Worm (Caenorhabditis elegans) whole organism, late embryonic: ENCODE measurements around the gene K06A4.6.
A peak's percentile ranks its signal among the peaks of the same experiment; 100 is the strongest.

Experiments used
- C08G9.2 ChIP-seq: sonication (generic microtip); optimal IDR thresholded peaks from 2 replicates; lab custom pipeline; 2016; ENCODE audit warnings: mild to moderate bottlenecking, missing genetic modification characterization, moderate library complexity, missing compliant biosample characterization
- F13H6.1 ChIP-seq: sonication (generic microtip); optimal IDR thresholded peaks from 2 replicates; lab custom pipeline; 2016; ENCODE audit warnings: missing genetic modification characterization, missing compliant biosample characterization
- ceh-14 ChIP-seq: sonication (generic microtip); optimal IDR thresholded peaks from 2 replicates; lab custom pipeline; 2016; ENCODE audit warnings: missing genotype, missing genetic modification characterization, missing compliant biosample characterization
- ceh-19 ChIP-seq: fragments of 200-800 bp; sonication (Bioruptor generic); optimal IDR thresholded peaks from 2 replicates; lab custom pipeline; 2018; ENCODE audit warnings: mild to moderate bottlenecking, missing genetic modification characterization, missing compliant biosample characterization
- ceh-24 ChIP-seq: sonication (generic microtip); optimal IDR thresholded peaks from 2 replicates; lab custom pipeline; 2016; ENCODE audit warnings: mild to moderate bottlenecking, missing genetic modification characterization, missing compliant biosample characterization
- ceh-30 ChIP-seq: fragments of 150-350 bp; optimal IDR thresholded peaks from 2 replicates; lab custom pipeline; 2014; ENCODE audit warnings: missing biosample characterization, missing genetic modification characterization
- ceh-6 ChIP-seq: fragments of 200-800 bp; sonication (Bioruptor generic); optimal IDR thresholded peaks from 2 replicates; lab custom pipeline; 2018; ENCODE audit warnings: mild to moderate bottlenecking, missing genetic modification characterization, missing compliant biosample characterization
- che-1 ChIP-seq: sonication (generic microtip); optimal IDR thresholded peaks from 2 replicates; lab custom pipeline; 2016; ENCODE audit warnings: mild to moderate bottlenecking, missing genetic modification characterization, missing compliant biosample characterization
- dmd-4 ChIP-seq: sonication (generic microtip); optimal IDR thresholded peaks from 2 replicates; lab custom pipeline; 2016; ENCODE audit warnings: borderline replicate concordance, missing genetic modification characterization, missing compliant biosample characterization
- dve-1 ChIP-seq: sonication (generic microtip); optimal IDR thresholded peaks from 2 replicates; lab custom pipeline; 2017; ENCODE audit warnings: antibody characterized with exemption, mild to moderate bottlenecking, missing genetic modification characterization, missing compliant biosample characterization
- elt-2 ChIP-seq: sonication (generic microtip); optimal IDR thresholded peaks from 2 replicates; lab custom pipeline; 2016; ENCODE audit warnings: missing genetic modification reagents, missing genetic modification characterization, missing compliant biosample characterization
- elt-4 ChIP-seq: sonication (generic microtip); optimal IDR thresholded peaks from 2 replicates; lab custom pipeline; 2016; ENCODE audit warnings: missing genetic modification characterization, missing compliant biosample characterization
- fax-1 ChIP-seq: sonication (generic microtip); optimal IDR thresholded peaks from 2 replicates; lab custom pipeline; 2016; ENCODE audit warnings: missing genotype, missing genetic modification characterization, missing compliant biosample characterization
- fkh-10 ChIP-seq: fragments of 150-350 bp; optimal IDR thresholded peaks from 2 replicates; lab custom pipeline; 2014; ENCODE audit warnings: missing biosample characterization, missing genetic modification reagents, missing genetic modification characterization
- fkh-6 ChIP-seq: sonication (generic microtip); optimal IDR thresholded peaks from 2 replicates; lab custom pipeline; 2016; ENCODE audit warnings: missing genetic modification characterization, missing compliant biosample characterization
- hlh-13 ChIP-seq: fragments of 200-800 bp; sonication (Bioruptor generic); optimal IDR thresholded peaks from 2 replicates; lab custom pipeline; 2018; ENCODE audit warnings: mild to moderate bottlenecking, missing genetic modification characterization, missing compliant biosample characterization
- hlh-15 ChIP-seq: sonication (generic microtip); optimal IDR thresholded peaks from 2 replicates; lab custom pipeline; 2016; ENCODE audit warnings: missing genetic modification characterization, missing compliant biosample characterization
- hlh-8 ChIP-seq: sonication (generic microtip); optimal IDR thresholded peaks from 2 replicates; lab custom pipeline; 2016; ENCODE audit warnings: missing genotype, missing genetic modification characterization, missing compliant biosample characterization
- lim-6 ChIP-seq: sonication (generic microtip); optimal IDR thresholded peaks from 2 replicates; lab custom pipeline; 2016; ENCODE audit warnings: missing genetic modification characterization, missing compliant biosample characterization
- lin-11 ChIP-seq: fragments of 200-800 bp; sonication (Bioruptor generic); optimal IDR thresholded peaks from 2 replicates; lab custom pipeline; 2018; ENCODE audit warnings: mild to moderate bottlenecking, missing genetic modification characterization, missing compliant biosample characterization
- madf-2 ChIP-seq: sonication (generic microtip); optimal IDR thresholded peaks from 2 replicates; lab custom pipeline; 2017; ENCODE audit warnings: missing genetic modification characterization, missing compliant biosample characterization
- nfya-1 ChIP-seq: sonication (generic microtip); optimal IDR thresholded peaks from 2 replicates; lab custom pipeline; 2017; ENCODE audit warnings: missing genetic modification characterization, mild to moderate bottlenecking, missing compliant biosample characterization, antibody characterized with exemption, moderate library complexity
- nhr-232 ChIP-seq: sonication (generic microtip); optimal IDR thresholded peaks from 2 replicates; lab custom pipeline; 2016; ENCODE audit warnings: missing genetic modification characterization, missing compliant biosample characterization
- odd-2 ChIP-seq: sonication (generic microtip); optimal IDR thresholded peaks from 2 replicates; lab custom pipeline; 2017; ENCODE audit warnings: antibody characterized with exemption, mild to moderate bottlenecking, missing genetic modification characterization, missing compliant biosample characterization
- pag-3 ChIP-seq: sonication (generic microtip); optimal IDR thresholded peaks from 2 replicates; lab custom pipeline; 2016; ENCODE audit warnings: missing compliant biosample characterization, missing genetic modification characterization, borderline replicate concordance
- pat-9 ChIP-seq: fragments of 200-800 bp; sonication (Bioruptor generic); optimal IDR thresholded peaks from 2 replicates; lab custom pipeline; 2018; ENCODE audit warnings: mild to moderate bottlenecking, missing genetic modification characterization, moderate library complexity, missing compliant biosample characterization
- pax-1 ChIP-seq: fragments of 150-350 bp; optimal IDR thresholded peaks from 2 replicates; lab custom pipeline; 2014; ENCODE audit warnings: missing biosample characterization, missing genetic modification characterization
- pha-4 ChIP-seq: fragments of 150-350 bp; optimal IDR thresholded peaks from 2 replicates; lab custom pipeline; 2018; ENCODE audit warnings: missing biosample characterization, missing genetic modification reagents, missing genetic modification characterization
- pqm-1 ChIP-seq: sonication (generic microtip); optimal IDR thresholded peaks from 2 replicates; lab custom pipeline; 2016; ENCODE audit warnings: missing genetic modification characterization, missing compliant biosample characterization
- sox-2 ChIP-seq: fragments of 200-800 bp; sonication (Bioruptor generic); IDR thresholded peaks from 2 replicates; pipeline ENCODE4 v1.3.6; 2022; ENCODE audit warnings: missing genetic modification reagents, missing genetic modification characterization, missing compliant biosample characterization
- tbx-2 ChIP-seq: sonication (generic microtip); optimal IDR thresholded peaks from 2 replicates; lab custom pipeline; 2016; ENCODE audit warnings: missing genetic modification characterization, missing compliant biosample characterization
- tbx-7 ChIP-seq: sonication (generic microtip); optimal IDR thresholded peaks from 2 replicates; lab custom pipeline; 2016; ENCODE audit warnings: missing genotype, missing genetic modification characterization, missing compliant biosample characterization
- unc-3 ChIP-seq, 2 experiments: fragments of 200-800 bp in 1 of 2; sonication (Bioruptor generic) in 1 of 2; sonication (generic microtip) in 1 of 2; conservative IDR thresholded peaks in 1 of 2; optimal IDR thresholded peaks in 1 of 2; 2 replicates each; pipeline versions ENCODE4 v1.3.6 to Lab custom; 2016 to 2022; ENCODE audit warnings: missing compliant biosample characterization in 2 of 2, missing genetic modification characterization in 2 of 2, missing genetic modification reagents in 1 of 2
- unc-42 ChIP-seq: sonication (generic microtip); optimal IDR thresholded peaks from 2 replicates; lab custom pipeline; 2016; ENCODE audit warnings: missing genotype, missing genetic modification characterization, missing compliant biosample characterization
- unc-55 ChIP-seq: sonication (generic microtip); optimal IDR thresholded peaks from 2 replicates; lab custom pipeline; 2017; ENCODE audit warnings: missing biosample characterization, missing genetic modification reagents, missing genetic modification characterization
- unc-86 ChIP-seq: sonication (generic microtip); optimal IDR thresholded peaks from 2 replicates; lab custom pipeline; 2016; ENCODE audit warnings: missing genetic modification characterization, missing compliant biosample characterization
- zip-5 ChIP-seq: sonication (generic microtip); optimal IDR thresholded peaks from 2 replicates; lab custom pipeline; 2016; ENCODE audit warnings: missing genetic modification characterization, missing compliant biosample characterization
- ztf-16 ChIP-seq: sonication (generic microtip); optimal IDR thresholded peaks from 2 replicates; lab custom pipeline; 2017; ENCODE audit warnings: missing genetic modification characterization, missing compliant biosample characterization

Gene K06A4.6

DNA sequence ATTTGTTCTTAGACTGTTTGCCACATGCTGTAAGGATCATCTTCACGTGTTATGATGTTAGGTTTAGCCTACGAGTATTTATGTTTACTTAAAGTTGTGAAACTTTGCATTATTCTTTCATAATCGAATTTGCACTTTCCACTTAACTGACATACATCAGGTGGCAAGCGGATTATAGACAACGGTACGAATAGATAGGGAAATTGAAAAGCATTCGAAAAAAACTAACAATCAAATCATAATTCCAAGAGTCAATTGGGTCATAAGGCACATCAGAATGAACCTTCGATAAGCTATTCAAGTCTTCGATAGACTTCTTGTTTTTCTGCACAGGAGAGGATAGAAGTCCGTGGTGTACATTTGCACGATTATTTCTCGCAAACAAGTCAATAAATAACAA is 12.0 kb upstream of the K06A4.6 start:
- TF ChIP-seq elt-2 (tag; lab: Kevin White, UChicago) (no peak), dve-1 (tag; lab: Kevin White, UChicago) (no peak)

DNA sequence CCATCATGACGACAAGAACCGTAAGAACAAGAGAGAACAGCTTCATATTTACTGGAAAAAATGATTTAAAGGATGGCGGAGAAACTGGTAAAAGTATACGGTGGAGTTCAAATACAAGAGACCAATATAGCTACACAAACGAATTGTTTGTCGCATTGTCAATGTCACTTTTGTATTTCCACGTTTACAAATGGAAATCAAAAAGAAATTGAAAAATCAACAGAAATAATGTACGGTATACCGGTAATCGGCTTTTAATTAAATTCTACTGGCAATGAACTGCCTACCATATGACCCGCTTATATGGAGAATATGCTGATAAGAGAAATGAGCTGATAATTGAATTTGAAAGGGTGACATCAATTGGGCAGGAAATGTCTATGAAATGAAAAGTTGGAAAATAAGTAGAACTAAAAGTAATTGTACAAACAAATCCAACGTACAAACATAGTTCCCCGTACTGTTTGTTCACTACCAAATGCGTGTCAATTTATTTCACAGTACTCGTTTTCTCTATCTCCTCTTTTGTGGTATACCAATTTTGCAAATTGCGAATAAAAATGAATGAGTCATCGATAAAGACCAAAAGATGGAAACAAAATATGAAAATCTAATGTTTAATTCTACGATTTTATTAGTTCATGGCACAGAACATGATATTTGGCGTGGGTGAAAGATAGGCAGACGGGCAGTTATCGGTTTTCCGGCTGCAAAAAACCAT is 11.1 kb upstream of the K06A4.6 start, which contains the start of gene K06A4.7:
Gene K06A4.7, minus strand, starts transcription at position 51 of the 721 bp plus-strand sequence.
- peak; percentile 37 for TF ChIP-seq elt-2 (tag; lab: Kevin White, UChicago)
- TF ChIP-seq fkh-10 (GFP tag; lab: Kevin White, UChicago), result no peak

DNA sequence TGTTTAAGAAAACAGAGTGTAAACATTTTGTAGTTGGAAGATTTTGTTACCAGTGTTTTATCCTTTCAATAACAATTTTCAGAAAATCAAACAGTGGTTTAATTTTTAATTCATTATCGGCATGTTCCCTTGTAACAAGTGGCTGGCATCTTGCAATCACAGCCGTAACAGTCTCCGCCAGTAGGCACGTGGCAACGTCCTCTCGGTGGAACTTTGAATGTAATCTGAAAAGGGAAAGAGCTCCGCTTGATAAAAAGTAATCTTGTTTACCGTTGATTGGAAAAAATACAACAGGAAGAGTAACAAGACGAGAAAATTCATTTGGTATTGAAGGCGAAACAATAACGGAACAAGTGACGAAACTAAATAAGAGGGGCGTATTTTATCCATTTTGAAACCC is 8.9 kb upstream of the K06A4.6 start, which contains the start of gene K06A4.10:
Gene K06A4.10, minus strand, starts transcription at position 390 of the 400 bp plus-strand sequence.
- TF ChIP-seq pat-9, result no peak
- TF ChIP-seq hlh-13 (GFP tag; lab: Kevin White, UChicago), result no peak
- TF ChIP-seq unc-55, result no peak
- TF ChIP-seq unc-86 (tag; lab: Kevin White, UChicago), result no peak
- TF ChIP-seq ceh-19 (GFP tag; lab: Kevin White, UChicago), result no peak
- no peak for TF ChIP-seq pag-3
- no peak for TF ChIP-seq lim-6
- no peak for TF ChIP-seq tbx-2
- no peak for TF ChIP-seq pqm-1 (tag; lab: Kevin White, UChicago)
- TF ChIP-seq che-1 (tag; lab: Kevin White, UChicago), result no peak
- no peak for TF ChIP-seq fax-1 (tag; lab: Kevin White, UChicago)
- no peak for TF ChIP-seq pax-1 (tag; lab: Kevin White, UChicago)
- TF ChIP-seq C08G9.2 (tag; lab: Kevin White, UChicago), result no peak
- TF ChIP-seq sox-2, result no peak
- TF ChIP-seq ztf-16 (tag; lab: Kevin White, UChicago), result no peak
- no peak for TF ChIP-seq hlh-15
- TF ChIP-seq ceh-24 (tag; lab: Kevin White, UChicago), result no peak
- TF ChIP-seq dmd-4 (tag; lab: Kevin White, UChicago), result no peak
- no peak for TF ChIP-seq zip-5
- no peak for TF ChIP-seq hlh-8
- TF ChIP-seq, all 69 proteins: peak for 0

- TF ChIP-seq unc-42 (tag; lab: Kevin White, UChicago) (no peak), nfya-1 (no peak), pag-3 (no peak), fax-1 (tag; lab: Kevin White, UChicago) (no peak), elt-4 (tag; lab: Kevin White, UChicago) (no peak), nhr-232 (tag; lab: Kevin White, UChicago) (no peak), unc-3 (GFP tag; conservative IDR thresholded peaks at IDR 0.05; lab: Robert Waterston, UW) (no peak), unc-3 (tag; optimal IDR thresholded peaks at IDR 0.05; lab: Kevin White, UChicago) (no peak), ceh-6 (GFP tag; lab: Kevin White, UChicago) (no peak), madf-2 (tag; lab: Kevin White, UChicago) (no peak), ceh-19 (GFP tag; lab: Kevin White, UChicago) (no peak), odd-2 (tag; lab: Kevin White, UChicago) (no peak), ceh-30 (tag; lab: Kevin White, UChicago) (no peak), fkh-6 (no peak), F13H6.1 (tag; lab: Kevin White, UChicago) (no peak), fkh-10 (GFP tag; lab: Kevin White, UChicago) (no peak), pha-4 (no peak), unc-86 (tag; lab: Kevin White, UChicago) (no peak), lin-11 (tag; lab: Kevin White, UChicago) (no peak), ceh-14 (no peak), tbx-7 (tag; lab: Kevin White, UChicago) (no peak)
These were observed 5.0 kb upstream of the K06A4.6 start for ce11 chrV:9485508-9485907.
